Fruit fly (Drosophila melanogaster) whole organism, wandering third instar larva: ENCODE measurements around the gene RhoGAP18B.

ENCODE experiments used
- Abd-B ChIP-seq: fragments of >200 bp; optimal IDR thresholded peaks from 2 replicates; lab custom pipeline; 2017; ENCODE audit warnings: missing biosample characterization, missing genetic modification characterization
- CrebA ChIP-seq: fragments of 200-800 bp; sonication (Bioruptor generic); optimal IDR thresholded peaks from 2 replicates; lab custom pipeline; 2016; ENCODE audit warnings: missing biosample characterization, mild to moderate bottlenecking, missing genetic modification characterization, borderline replicate concordance
- Dfd ChIP-seq: fragments of >200 bp; optimal IDR thresholded peaks from 2 replicates; lab custom pipeline; 2017; ENCODE audit warnings: missing biosample characterization, missing genetic modification characterization
- Dif ChIP-seq: fragments of 200-275, 200-300 bp; sonication (Bioruptor generic); optimal IDR thresholded peaks from 2 replicates; lab custom pipeline; 2018; ENCODE audit warnings: missing biosample characterization, missing genetic modification characterization; ENCODE audit not compliant: partially characterized antibody
- GATAd ChIP-seq: sonication (Bioruptor generic); optimal IDR thresholded peaks from 2 replicates; lab custom pipeline; 2016; ENCODE audit warnings: missing biosample characterization, missing genetic modification characterization
- HLH106 ChIP-seq: fragments of 200-800 bp; optimal IDR thresholded peaks from 3 replicates; lab custom pipeline; 2019; ENCODE audit warnings: missing biosample characterization, mild to moderate bottlenecking, missing genetic modification characterization, moderate library complexity
- Hnf4 ChIP-seq: fragments of 200-800 bp; sonication (Bioruptor generic); optimal IDR thresholded peaks from 2 replicates; lab custom pipeline; 2016; ENCODE audit warnings: missing biosample characterization, mild to moderate bottlenecking, missing genetic modification characterization
- Hr78 ChIP-seq: fragments of >200 bp; optimal IDR thresholded peaks from 2 replicates; lab custom pipeline; 2017; ENCODE audit warnings: missing biosample characterization, missing genetic modification characterization
- Hr83 ChIP-seq: fragments of 200-300 bp; sonication (Bioruptor generic); optimal IDR thresholded peaks from 2 replicates; lab custom pipeline; 2016; ENCODE audit warnings: missing biosample characterization, mild to moderate bottlenecking, missing genetic modification characterization, moderate library complexity; ENCODE audit not compliant: poor library complexity, severe bottlenecking
- Jra ChIP-seq: sonication (Bioruptor generic); optimal IDR thresholded peaks from 2 replicates; lab custom pipeline; 2016; ENCODE audit warnings: missing biosample characterization, missing genetic modification characterization
- Mio ChIP-seq: sonication (Bioruptor generic); optimal IDR thresholded peaks from 2 replicates; lab custom pipeline; 2016; ENCODE audit warnings: missing biosample characterization, missing genetic modification characterization
- Myc ChIP-seq: fragments of >200 bp; optimal IDR thresholded peaks from 2 replicates; lab custom pipeline; 2017
- N ChIP-seq: fragments of >200 bp; optimal IDR thresholded peaks from 2 replicates; lab custom pipeline; 2018; ENCODE audit warnings: missing biosample characterization, missing external identifiers, missing genetic modification characterization
- OdsH ChIP-seq: fragments of 200-800 bp; sonication (Bioruptor generic); optimal IDR thresholded peaks from 2 replicates; lab custom pipeline; 2016; ENCODE audit warnings: missing biosample characterization, mild to moderate bottlenecking, missing genetic modification characterization
- Rel ChIP-seq, 2 experiments: fragments of 200-800 bp; sonication (Bioruptor generic) in 1 of 2; optimal IDR thresholded peaks; 2 replicates in 1 of 2; 3 replicates in 1 of 2; lab custom pipeline; 2016 to 2019; ENCODE audit warnings: mild to moderate bottlenecking in 2 of 2, missing biosample characterization in 2 of 2, missing genetic modification characterization in 2 of 2, moderate library complexity in 1 of 2
- Sp1 ChIP-seq: fragments of 200-800 bp; sonication (Bioruptor generic); optimal IDR thresholded peaks from 3 replicates; lab custom pipeline; 2019; ENCODE audit warnings: missing biosample characterization, mild to moderate bottlenecking, missing genetic modification characterization, moderate library complexity
- br ChIP-seq: fragments of 200-800 bp; sonication (Bioruptor generic); optimal IDR thresholded peaks from 2 replicates; lab custom pipeline; 2016; ENCODE audit warnings: missing biosample characterization, missing genetic modification characterization
- brk ChIP-seq: fragments of 200-800 bp; sonication (Bioruptor generic); optimal IDR thresholded peaks from 2 replicates; lab custom pipeline; 2016; ENCODE audit warnings: missing biosample characterization, mild to moderate bottlenecking, missing genetic modification characterization
- dsf ChIP-seq: sonication (Bioruptor generic); optimal IDR thresholded peaks from 2 replicates; lab custom pipeline; 2016; ENCODE audit warnings: missing biosample characterization, missing genetic modification characterization, borderline replicate concordance
- ey ChIP-seq: fragments of 200-800 bp; sonication (Bioruptor generic); optimal IDR thresholded peaks from 2 replicates; lab custom pipeline; 2016; ENCODE audit warnings: missing biosample characterization, missing genetic modification characterization
- foxo ChIP-seq, 2 experiments: fragments of 200-800 bp; sonication (Bioruptor generic); optimal IDR thresholded peaks; 2 replicates in 1 of 2; 3 replicates in 1 of 2; lab custom pipeline; 2016 to 2017; ENCODE audit warnings: missing biosample characterization in 2 of 2, missing genetic modification characterization in 2 of 2
- fru ChIP-seq: fragments of 200-800 bp; sonication (Bioruptor generic); optimal IDR thresholded peaks from 3 replicates; lab custom pipeline; 2016; ENCODE audit warnings: missing biosample characterization, mild to moderate bottlenecking, missing genetic modification characterization
- h ChIP-seq: fragments of 200-800 bp; sonication (Bioruptor generic); optimal IDR thresholded peaks from 3 replicates; lab custom pipeline; 2016; ENCODE audit warnings: missing biosample characterization, mild to moderate bottlenecking, missing genetic modification characterization
- jim ChIP-seq: fragments of 175-275, 200-325 bp; sonication (Bioruptor generic); optimal IDR thresholded peaks from 2 replicates; lab custom pipeline; 2016; ENCODE audit warnings: missing biosample characterization, mild to moderate bottlenecking, missing genetic modification characterization
- lola ChIP-seq: fragments of >200 bp; optimal IDR thresholded peaks from 2 replicates; lab custom pipeline; 2017; ENCODE audit warnings: missing biosample characterization, missing genetic modification characterization
- pan ChIP-seq: fragments of >200 bp; optimal IDR thresholded peaks from 2 replicates; lab custom pipeline; 2017
- psq ChIP-seq: fragments of 200-800 bp; sonication (Bioruptor generic); optimal IDR thresholded peaks from 3 replicates; lab custom pipeline; 2017; ENCODE audit warnings: missing biosample characterization, mild to moderate bottlenecking, missing genetic modification characterization, moderate library complexity
- rgr ChIP-seq: fragments of 200-800 bp; sonication (Bioruptor generic); optimal IDR thresholded peaks from 3 replicates; lab custom pipeline; 2016; ENCODE audit warnings: missing biosample characterization, mild to moderate bottlenecking, missing genetic modification characterization
- sage ChIP-seq: fragments of 200-800 bp; sonication (Bioruptor generic); optimal IDR thresholded peaks from 2 replicates; lab custom pipeline; 2016; ENCODE audit warnings: missing biosample characterization, mild to moderate bottlenecking, missing genetic modification characterization
- sv ChIP-seq: fragments of 200-800 bp; sonication (Bioruptor generic); optimal IDR thresholded peaks from 3 replicates; lab custom pipeline; 2016; ENCODE audit warnings: missing biosample characterization, missing genetic modification characterization
- tai ChIP-seq: sonication (Bioruptor generic); optimal IDR thresholded peaks from 2 replicates; lab custom pipeline; 2016; ENCODE audit warnings: missing biosample characterization, missing genetic modification characterization
- usp ChIP-seq: fragments of >200 bp; optimal IDR thresholded peaks from 2 replicates; lab custom pipeline; 2017; ENCODE audit warnings: missing biosample characterization, missing genetic modification characterization
- woc ChIP-seq: sonication (Bioruptor generic); optimal IDR thresholded peaks from 2 replicates; lab custom pipeline; 2016; ENCODE audit warnings: missing biosample characterization, mild to moderate bottlenecking, missing genetic modification characterization

Gene RhoGAP18B

DNA sequence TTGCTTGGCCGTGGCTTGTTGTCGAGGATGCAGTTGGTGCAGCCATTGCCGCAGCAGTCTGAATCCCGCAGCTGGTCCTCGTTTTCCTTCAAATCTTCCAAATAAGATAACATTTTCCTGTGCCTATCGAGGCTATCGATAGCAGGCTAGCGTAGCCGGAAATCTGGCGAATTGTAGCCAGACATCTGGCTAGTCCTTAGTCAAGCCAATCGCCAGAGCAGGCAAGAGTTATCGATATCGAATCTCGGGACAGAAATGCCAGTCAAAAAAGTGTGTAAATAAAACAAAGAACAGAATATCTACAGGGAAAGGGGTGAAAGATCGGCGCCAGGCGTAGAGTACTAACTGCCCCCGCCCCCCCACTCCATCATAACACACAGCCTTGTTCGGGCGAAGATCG is 26.5 kb upstream of the RhoGAP18B start, which contains the start of the genes CG7914 and CG14194:
TSS of gene CG7914 (minus strand) at position 113 of the 400 bp plus-strand sequence.
TSS of gene CG14194 (plus strand) at position 220 of the 400 bp plus-strand sequence.
- no peak for TF ChIP-seq Abd-B (GFP tag; lab: Kevin White, UChicago)
- peak; percentile 69 for TF ChIP-seq Myc (lab: Kevin White, UChicago)
- TF ChIP-seq HLH106 (tag; lab: Kevin White, UChicago), result peak; percentile 12
- TF ChIP-seq sage (GFP tag; lab: Kevin White, UChicago), result no peak

DNA sequence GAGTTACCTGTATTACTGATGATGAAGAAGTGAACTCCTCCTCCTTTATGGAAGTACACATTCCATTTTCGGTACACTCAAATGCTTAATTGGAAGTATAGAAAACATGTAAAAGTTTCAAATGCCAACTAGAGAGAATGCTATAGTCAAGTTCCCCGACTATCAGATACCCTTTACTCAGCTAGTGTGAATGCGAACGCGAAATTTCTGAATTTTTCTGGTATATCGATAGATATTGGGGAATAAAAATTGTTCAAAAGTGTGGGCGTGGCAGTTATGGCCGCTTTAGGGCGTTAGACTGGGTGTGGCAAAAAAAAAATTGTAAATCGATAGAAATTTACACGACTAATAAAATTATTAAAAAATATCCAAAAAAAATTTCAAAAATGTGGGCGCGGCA is 24.7 kb upstream of the RhoGAP18B start:
- TF ChIP-seq GATAd (no peak), sage (GFP tag; lab: Kevin White, UChicago) (no peak), sv (GFP tag; lab: Kevin White, UChicago) (no peak), Dfd (GFP tag; lab: Kevin White, UChicago) (peak; percentile 7), N (GFP tag; lab: Kevin White, UChicago) (no peak)

- TF ChIP-seq sv (GFP tag; lab: Kevin White, UChicago), result no peak
- TF ChIP-seq dsf (GFP tag; lab: Kevin White, UChicago), result no peak
- no peak for TF ChIP-seq Hnf4 (GFP tag; lab: Kevin White, UChicago)
- no peak for TF ChIP-seq pan (lab: Kevin White, UChicago)
- no peak for TF ChIP-seq lola (GFP tag; lab: Kevin White, UChicago)
- TF ChIP-seq brk (GFP tag; lab: Kevin White, UChicago), result no peak
- no peak for TF ChIP-seq fru (GFP tag; lab: Kevin White, UChicago)
- TF ChIP-seq usp (GFP tag; lab: Kevin White, UChicago), result no peak
- TF ChIP-seq OdsH (GFP tag; lab: Kevin White, UChicago), result no peak
- no peak for TF ChIP-seq Rel (GFP tag; optimal IDR thresholded peaks at IDR 0.05; lab: Kevin White, UChicago)
- TF ChIP-seq Rel (tag; optimal IDR thresholded peaks at IDR 0.05; lab: Kevin White, UChicago), result no peak
- no peak for TF ChIP-seq ey (GFP tag; lab: Kevin White, UChicago)
- no peak for TF ChIP-seq tai
- TF ChIP-seq Myc (lab: Kevin White, UChicago), result no peak
- no peak for TF ChIP-seq CrebA (GFP tag; lab: Kevin White, UChicago)
- no peak for TF ChIP-seq N (GFP tag; lab: Kevin White, UChicago)
- TF ChIP-seq woc (GFP tag; lab: Kevin White, UChicago), result no peak
- no peak for TF ChIP-seq Dif
- no peak for TF ChIP-seq h (GFP tag; lab: Kevin White, UChicago)
- TF ChIP-seq Hr78 (GFP tag; lab: Kevin White, UChicago), result no peak
These were observed 24.2 kb upstream of the RhoGAP18B start for dm6 chrX:19191050-19191449.

- TF ChIP-seq Dfd (GFP tag; lab: Kevin White, UChicago) (no peak), tai (no peak), GATAd (no peak), woc (GFP tag; lab: Kevin White, UChicago) (no peak), HLH106 (tag; lab: Kevin White, UChicago) (no peak), CrebA (GFP tag; lab: Kevin White, UChicago) (no peak), Hr83 (GFP tag; lab: Kevin White, UChicago) (no peak), ey (GFP tag; lab: Kevin White, UChicago) (no peak), Hnf4 (GFP tag; lab: Kevin White, UChicago) (no peak), N (GFP tag; lab: Kevin White, UChicago) (no peak)
- TF ChIP-seq, all 38 proteins: peak for 0
These were observed 23.0 kb upstream of the RhoGAP18B start, which contains the start of gene HP1D3csd for dm6 chrX:19189903-19190302. TSS of gene HP1D3csd (plus strand) at chrX:19190214.

- TF ChIP-seq Hr78 (GFP tag; lab: Kevin White, UChicago) (no peak), Myc (lab: Kevin White, UChicago) (no peak), foxo (GFP tag; optimal IDR thresholded peaks at IDR 0.05; lab: Kevin White, UChicago) (peak; percentile 9 to 86), Dfd (GFP tag; lab: Kevin White, UChicago) (no peak), br (GFP tag; lab: Kevin White, UChicago) (peak; percentile 83), HLH106 (tag; lab: Kevin White, UChicago) (peak; percentile 69), woc (GFP tag; lab: Kevin White, UChicago) (peak; percentile 60), Rel (GFP tag; optimal IDR thresholded peaks at IDR 0.05; lab: Kevin White, UChicago) (peak; percentile 31), Rel (tag; optimal IDR thresholded peaks at IDR 0.05; lab: Kevin White, UChicago) (peak; percentile 98), Sp1 (GFP tag; lab: Kevin White, UChicago) (peak; percentile 67), h (GFP tag; lab: Kevin White, UChicago) (peak; percentile 71), Dif (peak; percentile 16), jim (GFP tag; lab: Kevin White, UChicago) (no peak), OdsH (GFP tag; lab: Kevin White, UChicago) (peak; percentile 75), fru (GFP tag; lab: Kevin White, UChicago) (peak; percentile 87), usp (GFP tag; lab: Kevin White, UChicago) (no peak), Mio (peak; percentile 41), Jra (peak; percentile 65), sage (GFP tag; lab: Kevin White, UChicago) (no peak), Hnf4 (GFP tag; lab: Kevin White, UChicago) (peak; percentile 77), rgr (GFP tag; lab: Kevin White, UChicago) (peak; percentile 82), psq (peak; percentile 66), Abd-B (GFP tag; lab: Kevin White, UChicago) (no peak), ey (GFP tag; lab: Kevin White, UChicago) (peak; percentile 90), sv (GFP tag; lab: Kevin White, UChicago) (peak; percentile 8)
These were observed 20.8 kb upstream of the RhoGAP18B start, which contains the start of gene Mec2 for dm6 chrX:19187624-19188085. TSS of gene Mec2 (plus strand) at chrX:19188035.
